Worm (Caenorhabditis elegans) whole organism, late embryonic: ENCODE results near the gene tag-10.

ENCODE experiments used
- Y22D7AL.16 ChIP-seq: sonication (generic microtip); optimal IDR thresholded peaks from 2 replicates; lab custom pipeline; 2016; ENCODE audit warnings: missing genetic modification characterization, missing compliant biosample characterization
- ahr-1 ChIP-seq: sonication (generic microtip); optimal IDR thresholded peaks from 2 replicates; lab custom pipeline; 2016; ENCODE audit warnings: missing genetic modification characterization, missing compliant biosample characterization
- ama-1 ChIP-seq: fragments of 150-350 bp; optimal IDR thresholded peaks from 2 replicates; lab custom pipeline; 2014
- ceh-30 ChIP-seq: fragments of 150-350 bp; optimal IDR thresholded peaks from 2 replicates; lab custom pipeline; 2014; ENCODE audit warnings: missing biosample characterization, missing genetic modification characterization
- ceh-6 ChIP-seq: fragments of 200-800 bp; sonication (Bioruptor generic); optimal IDR thresholded peaks from 2 replicates; lab custom pipeline; 2018; ENCODE audit warnings: mild to moderate bottlenecking, missing genetic modification characterization, missing compliant biosample characterization
- dve-1 ChIP-seq: sonication (generic microtip); optimal IDR thresholded peaks from 2 replicates; lab custom pipeline; 2017; ENCODE audit warnings: antibody characterized with exemption, mild to moderate bottlenecking, missing genetic modification characterization, missing compliant biosample characterization
- gmeb-2 ChIP-seq: sonication (generic microtip); optimal IDR thresholded peaks from 2 replicates; lab custom pipeline; 2016; ENCODE audit warnings: missing genetic modification characterization, inconsistent platforms, missing compliant biosample characterization
- hlh-15 ChIP-seq: sonication (generic microtip); optimal IDR thresholded peaks from 2 replicates; lab custom pipeline; 2016; ENCODE audit warnings: missing genetic modification characterization, missing compliant biosample characterization
- hlh-6 ChIP-seq: sonication (generic microtip); optimal IDR thresholded peaks from 2 replicates; lab custom pipeline; 2016; ENCODE audit warnings: missing genotype, missing genetic modification characterization, missing compliant biosample characterization
- nhr-11 ChIP-seq: fragments of 150-350 bp; optimal IDR thresholded peaks from 2 replicates; lab custom pipeline; 2014; ENCODE audit warnings: missing biosample characterization, missing genetic modification characterization
- pag-3 ChIP-seq: sonication (generic microtip); optimal IDR thresholded peaks from 2 replicates; lab custom pipeline; 2016; ENCODE audit warnings: missing compliant biosample characterization, missing genetic modification characterization, borderline replicate concordance
- pat-9 ChIP-seq: fragments of 200-800 bp; sonication (Bioruptor generic); optimal IDR thresholded peaks from 2 replicates; lab custom pipeline; 2018; ENCODE audit warnings: mild to moderate bottlenecking, missing genetic modification characterization, moderate library complexity, missing compliant biosample characterization

DNA sequence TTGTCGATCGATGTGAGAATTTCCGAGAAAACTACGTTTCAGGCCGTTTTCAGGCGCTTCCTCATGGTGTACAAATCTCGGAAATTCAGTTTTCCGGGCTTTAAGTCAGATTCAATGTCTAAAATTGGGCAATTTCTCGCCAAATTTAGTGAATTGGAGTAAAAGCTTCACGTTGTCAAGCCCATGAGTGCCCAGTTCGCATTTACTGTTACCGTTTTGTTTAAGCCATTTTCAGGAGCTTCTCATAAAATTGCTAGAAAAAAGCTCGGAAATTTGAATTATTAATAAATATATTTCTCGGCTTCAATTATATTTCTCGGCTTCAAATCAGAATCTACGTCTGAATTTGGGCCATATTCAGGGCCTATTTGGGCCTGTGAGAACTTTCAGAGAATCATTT is 45.5 kb downstream of the tag-10 start:
- TF ChIP-seq ama-1 (lab: Kevin White, UChicago): no peak
- TF ChIP-seq pat-9: no peak
- TF ChIP-seq pag-3 (tag; lab: Kevin White, UChicago): no peak
- no peak for TF ChIP-seq hlh-15 (tag; lab: Kevin White, UChicago)
- TF ChIP-seq ceh-30 (tag; lab: Kevin White, UChicago): no peak
- no peak for TF ChIP-seq hlh-6 (tag; lab: Kevin White, UChicago)
- TF ChIP-seq gmeb-2 (tag; lab: Kevin White, UChicago): no peak
- TF ChIP-seq dve-1 (tag; lab: Kevin White, UChicago): no peak
- no peak for TF ChIP-seq nhr-11 (tag; lab: Kevin White, UChicago)
- TF ChIP-seq ceh-6 (GFP tag; lab: Kevin White, UChicago): no peak
- TF ChIP-seq Y22D7AL.16: no peak
- TF ChIP-seq ahr-1 (tag; lab: Kevin White, UChicago): no peak
